Fruit fly (Drosophila melanogaster) whole organism, embryonic: ENCODE results near the gene Jhbp7.

Source experiments
- C15 ChIP-seq: fragments of 200-800 bp; sonication (Bioruptor generic); IDR thresholded peaks from 3 replicates; pipeline ENCODE4 v1.3.6; 2022; ENCODE audit warnings: missing biosample characterization, missing genetic modification characterization
- CG1024 ChIP-seq: fragments of 200-800 bp; sonication (Bioruptor generic); IDR thresholded peaks from 2 replicates; pipeline ENCODE4 v1.3.6; 2022; ENCODE audit warnings: missing biosample characterization, missing genetic modification characterization
- CG10654 ChIP-seq: fragments of 200-800 bp; sonication (Bioruptor generic); optimal IDR thresholded peaks from 2 replicates; lab custom pipeline; 2016; ENCODE audit warnings: missing biosample characterization, missing genetic modification characterization
- CG11398 ChIP-seq: fragments of 200-800 bp; sonication (Bioruptor generic); optimal IDR thresholded peaks from 2 replicates; lab custom pipeline; 2016; ENCODE audit warnings: missing biosample characterization, missing genetic modification characterization
- CG12155 ChIP-seq: fragments of 200-800 bp; sonication (Bioruptor generic); optimal IDR thresholded peaks from 3 replicates; lab custom pipeline; 2016; ENCODE audit warnings: missing biosample characterization, missing genetic modification characterization
- CG1233 ChIP-seq: fragments of 200-800 bp; sonication (Bioruptor generic); optimal IDR thresholded peaks from 4 replicates; lab custom pipeline; 2018; ENCODE audit warnings: missing biosample characterization, mild to moderate bottlenecking, missing genetic modification characterization
- CG12391 ChIP-seq: fragments of 200-800 bp; sonication (Bioruptor generic); optimal IDR thresholded peaks from 3 replicates; lab custom pipeline; 2018; ENCODE audit warnings: missing biosample characterization, mild to moderate bottlenecking, missing genetic modification characterization, moderate library complexity
- CG16779 ChIP-seq: fragments of 200-800 bp; sonication (Bioruptor generic); IDR thresholded peaks from 2 replicates; pipeline ENCODE4 v1.3.6; 2022; ENCODE audit warnings: missing biosample characterization, missing genetic modification characterization
- CG18619 ChIP-seq: fragments of 200-800 bp; sonication (Bioruptor generic); optimal IDR thresholded peaks from 3 replicates; lab custom pipeline; 2017; ENCODE audit warnings: missing biosample characterization, mild to moderate bottlenecking, missing genetic modification characterization
- CG2712 ChIP-seq: fragments of 200-800 bp; optimal IDR thresholded peaks from 3 replicates; lab custom pipeline; 2019; ENCODE audit warnings: missing biosample characterization, mild to moderate bottlenecking, missing genetic modification characterization, moderate library complexity
- CG4820 ChIP-seq: fragments of 200-800 bp; sonication (Bioruptor generic); optimal IDR thresholded peaks from 3 replicates; lab custom pipeline; 2016; ENCODE audit warnings: missing biosample characterization, missing genetic modification characterization
- CG6689 ChIP-seq: fragments of 200-800 bp; sonication (Bioruptor generic); IDR thresholded peaks from 2 replicates; pipeline ENCODE4 v1.3.6; 2022; ENCODE audit warnings: missing biosample characterization, missing genetic modification characterization
- CG7357 ChIP-seq: fragments of 200-800 bp; sonication (Bioruptor generic); IDR thresholded peaks from 3 replicates; pipeline ENCODE4 v1.3.6; 2022; ENCODE audit warnings: missing biosample characterization, missing genetic modification characterization
- CG7372 ChIP-seq: fragments of 200-800 bp; sonication (Bioruptor generic); IDR thresholded peaks from 2 replicates; pipeline ENCODE4 v1.3.6; 2022; ENCODE audit warnings: missing biosample characterization, missing genetic modification characterization
- CG7987 ChIP-seq: fragments of 200-800 bp; sonication (Bioruptor generic); optimal IDR thresholded peaks from 2 replicates; lab custom pipeline; 2018; ENCODE audit warnings: missing biosample characterization, mild to moderate bottlenecking, missing genetic modification characterization, moderate library complexity
- CG8290 ChIP-seq, 3 experiments: fragments of 200-800 bp; sonication (Bioruptor generic); optimal IDR thresholded peaks; 2 replicates each; lab custom pipeline; 2016 to 2019; ENCODE audit warnings: missing biosample characterization in 3 of 3, missing genetic modification characterization in 3 of 3, mild to moderate bottlenecking in 2 of 3, moderate library complexity in 1 of 3
- CG8478 ChIP-seq: fragments of >200 bp; optimal IDR thresholded peaks from 2 replicates; lab custom pipeline; 2018
- Camta ChIP-seq: fragments of 200-800 bp; sonication (Bioruptor generic); optimal IDR thresholded peaks from 2 replicates; lab custom pipeline; 2016; ENCODE audit warnings: missing biosample characterization, missing genetic modification characterization
- CrebB ChIP-seq: fragments of 200-800 bp; sonication (Bioruptor generic); optimal IDR thresholded peaks from 3 replicates; lab custom pipeline; 2018; ENCODE audit warnings: missing biosample characterization, mild to moderate bottlenecking, missing genetic modification characterization
- Dek ChIP-seq: fragments of 200-800 bp; sonication (Bioruptor generic); optimal IDR thresholded peaks from 3 replicates; lab custom pipeline; 2019; ENCODE audit warnings: missing biosample characterization, mild to moderate bottlenecking, missing genetic modification characterization, moderate library complexity
- Hand ChIP-seq: fragments of 200-800 bp; sonication (Bioruptor generic); optimal IDR thresholded peaks from 2 replicates; lab custom pipeline; 2017; ENCODE audit warnings: mild to moderate bottlenecking, missing biosample characterization, missing genetic modification reagents, missing genetic modification characterization
- HmgD ChIP-seq: fragments of 200-800 bp; sonication (Bioruptor generic); optimal IDR thresholded peaks from 3 replicates; lab custom pipeline; 2016; ENCODE audit warnings: missing biosample characterization, missing genetic modification characterization
- Hmx ChIP-seq: fragments of 200-800 bp; sonication (Bioruptor generic); optimal IDR thresholded peaks from 2 replicates; lab custom pipeline; 2016; ENCODE audit warnings: missing biosample characterization, missing genetic modification characterization
- NC2α ChIP-seq: fragments of 200-800 bp; sonication (Bioruptor generic); optimal IDR thresholded peaks from 2 replicates; lab custom pipeline; 2016; ENCODE audit warnings: missing biosample characterization, missing genetic modification characterization
- NK7.1 ChIP-seq: fragments of 200-800 bp; sonication (Bioruptor generic); optimal IDR thresholded peaks from 3 replicates; lab custom pipeline; 2016; ENCODE audit warnings: missing biosample characterization, missing genetic modification characterization
- Sox100B ChIP-seq: fragments of 200-800 bp; sonication (Bioruptor generic); optimal IDR thresholded peaks from 3 replicates; lab custom pipeline; 2018; ENCODE audit warnings: missing biosample characterization, mild to moderate bottlenecking, missing genetic modification characterization
- al ChIP-seq: fragments of 200-800 bp; sonication (Bioruptor generic); IDR thresholded peaks from 2 replicates; pipeline ENCODE4 v1.3.6; 2022; ENCODE audit warnings: missing biosample characterization, missing genetic modification characterization
- ap ChIP-seq: fragments of 200-800 bp; sonication (Bioruptor generic); IDR thresholded peaks from 2 replicates; pipeline ENCODE4 v1.3.6; 2022; ENCODE audit warnings: missing biosample characterization, missing genetic modification characterization
- caup ChIP-seq: fragments of 200-800 bp; sonication (Bioruptor generic); optimal IDR thresholded peaks from 3 replicates; lab custom pipeline; 2017; ENCODE audit warnings: missing biosample characterization, mild to moderate bottlenecking, missing genetic modification characterization, moderate library complexity; ENCODE audit not compliant: severe bottlenecking
- cg ChIP-seq: fragments of 200-800 bp; sonication (Bioruptor generic); optimal IDR thresholded peaks from 3 replicates; lab custom pipeline; 2019; ENCODE audit warnings: missing biosample characterization, mild to moderate bottlenecking, missing genetic modification characterization, moderate library complexity
- chm ChIP-seq: fragments of 200-800 bp; sonication (Bioruptor generic); IDR thresholded peaks from 2 replicates; pipeline ENCODE4 v1.3.6; 2022; ENCODE audit warnings: missing biosample characterization, missing genetic modification characterization
- ci ChIP-seq: fragments of 200-800 bp; sonication (Bioruptor generic); IDR thresholded peaks from 3 replicates; pipeline ENCODE4 v1.3.6; 2022; ENCODE audit warnings: missing biosample characterization, missing genetic modification characterization
- cwo ChIP-seq: fragments of 200-800 bp; sonication (Bioruptor generic); optimal IDR thresholded peaks from 3 replicates; lab custom pipeline; 2017; ENCODE audit warnings: missing biosample characterization, missing genetic modification characterization, mild to moderate bottlenecking, moderate library complexity, missing genetic modification reagents
- dmrt11E ChIP-seq: fragments of 200-800 bp; sonication (Bioruptor generic); optimal IDR thresholded peaks from 3 replicates; lab custom pipeline; 2018; ENCODE audit warnings: missing biosample characterization, mild to moderate bottlenecking, missing genetic modification characterization, moderate library complexity
- dysf ChIP-seq: fragments of 200-800 bp; sonication (Bioruptor generic); IDR thresholded peaks from 3 replicates; pipeline ENCODE4 v1.3.6; 2022; ENCODE audit warnings: missing biosample characterization, missing genetic modification characterization
- esg ChIP-seq: fragments of 200-800 bp; sonication (Bioruptor generic); conservative IDR thresholded peaks from 2 replicates; pipeline ENCODE4 v1.3.6; 2022; ENCODE audit warnings: missing biosample characterization, missing genetic modification characterization
- grau ChIP-seq: fragments of 200-800 bp; optimal IDR thresholded peaks from 3 replicates; lab custom pipeline; 2019; ENCODE audit warnings: missing biosample characterization, mild to moderate bottlenecking, missing genetic modification characterization, moderate library complexity
- her ChIP-seq: fragments of 200-800 bp; sonication (Bioruptor generic); optimal IDR thresholded peaks from 2 replicates; lab custom pipeline; 2016; ENCODE audit warnings: missing biosample characterization, missing genetic modification characterization
- insv ChIP-seq, 2 experiments: fragments of 200-800 bp; sonication (Bioruptor generic); optimal IDR thresholded peaks; 3 replicates each; lab custom pipeline; 2016 to 2018; ENCODE audit warnings: missing biosample characterization in 2 of 2, missing genetic modification characterization in 2 of 2
- klu ChIP-seq: fragments of 200-800 bp; sonication (Bioruptor generic); IDR thresholded peaks from 2 replicates; pipeline ENCODE4 v1.3.6; 2022; ENCODE audit warnings: missing biosample characterization, missing genetic modification characterization
- kni ChIP-seq: fragments of 200-800 bp; sonication (Bioruptor generic); optimal IDR thresholded peaks from 3 replicates; lab custom pipeline; 2017; ENCODE audit warnings: mild to moderate bottlenecking, missing biosample characterization, missing genetic modification reagents, missing genetic modification characterization
- mld ChIP-seq: fragments of 200-800 bp; sonication (Bioruptor generic); IDR thresholded peaks from 3 replicates; pipeline ENCODE4 v1.3.6; 2022; ENCODE audit warnings: missing biosample characterization, missing genetic modification characterization; ENCODE audit not compliant: partially characterized antibody
- odd ChIP-seq: fragments of 200-800 bp; sonication (Bioruptor generic); optimal IDR thresholded peaks from 2 replicates; lab custom pipeline; 2017; ENCODE audit warnings: missing biosample characterization, mild to moderate bottlenecking, missing genetic modification characterization
- pita ChIP-seq: fragments of 200-800 bp; sonication (Bioruptor generic); optimal IDR thresholded peaks from 2 replicates; lab custom pipeline; 2017; ENCODE audit warnings: missing biosample characterization, mild to moderate bottlenecking, missing genetic modification characterization
- prd ChIP-seq, 3 experiments: fragments of >200 bp in 2 of 3; fragments of 200-800 bp in 1 of 3; sonication (Bioruptor generic) in 1 of 3; optimal IDR thresholded peaks in 2 of 3; IDR thresholded peaks in 1 of 3; 2 replicates in 2 of 3; 3 replicates in 1 of 3; pipeline versions ENCODE4 v1.3.6 to Lab custom; 2017 to 2022; ENCODE audit warnings: missing biosample characterization in 1 of 3, missing genetic modification characterization in 1 of 3
- rib ChIP-seq: fragments of 200-800 bp; sonication (Bioruptor generic); IDR thresholded peaks from 2 replicates; pipeline ENCODE4 v1.3.6; 2022; ENCODE audit warnings: missing biosample characterization, missing genetic modification characterization
- sc ChIP-seq, 3 experiments: fragments of >200 bp in 2 of 3; fragments of 200-800 bp in 1 of 3; sonication (Bioruptor generic) in 1 of 3; optimal IDR thresholded peaks; 2 replicates in 2 of 3; 3 replicates in 1 of 3; lab custom pipeline; 2017; ENCODE audit warnings: mild to moderate bottlenecking in 1 of 3, missing biosample characterization in 1 of 3, missing genetic modification characterization in 1 of 3, missing genetic modification reagents in 1 of 3
- sim ChIP-seq: fragments of 200-800 bp; sonication (Bioruptor generic); IDR thresholded peaks from 2 replicates; pipeline ENCODE4 v1.3.6; 2022; ENCODE audit warnings: missing biosample characterization, missing genetic modification characterization
- trem ChIP-seq: fragments of 200-800 bp; optimal IDR thresholded peaks from 3 replicates; lab custom pipeline; 2019; ENCODE audit warnings: missing biosample characterization, mild to moderate bottlenecking, missing genetic modification characterization, moderate library complexity

Jhbp7 gene

dm6 chr3R:25247379-25247869, 10.0 kb downstream of the Jhbp7 start, which contains the start of the genes RpS27 and Nup37 (continued):
- TF ChIP-seq CG16779 (GFP tag; lab: Robert Waterston, UW) = peak; percentile 97
- TF ChIP-seq dysf (GFP tag; lab: Robert Waterston, UW) = peak; percentile 96
- peak; percentile 86 for TF ChIP-seq Hmx (GFP tag; lab: Kevin White, UChicago)
- peak; percentile 94 for TF ChIP-seq trem (tag; lab: Kevin White, UChicago)
- TF ChIP-seq CG6689 (GFP tag; lab: Robert Waterston, UW) = peak; percentile 91
- TF ChIP-seq pita (GFP tag; lab: Kevin White, UChicago) = no peak
- peak; percentile 94 for TF ChIP-seq Hand (GFP tag; lab: Kevin White, UChicago)
- peak; percentile 73 for TF ChIP-seq CG7357
- peak; percentile 97 for TF ChIP-seq Sox100B (GFP tag; lab: Kevin White, UChicago)
- TF ChIP-seq C15 = peak; percentile 93
- peak; percentile 95 for TF ChIP-seq Dek (tag; lab: Kevin White, UChicago)
- TF ChIP-seq chm (GFP tag; lab: Robert Waterston, UW) = peak; percentile 99
- TF ChIP-seq grau = peak; percentile 92
- TF ChIP-seq CG7987 = peak; percentile 100
- TF ChIP-seq insv (GFP tag; optimal IDR thresholded peaks at IDR 0.05; lab: Kevin White, UChicago) = peak in 1 of 2 experiments; percentile 87
- TF ChIP-seq al (GFP tag; lab: Robert Waterston, UW) = peak; percentile 95
- TF ChIP-seq NC2α (GFP tag; lab: Kevin White, UChicago) = peak; percentile 98
- peak; percentile 99 for TF ChIP-seq ci (GFP tag; lab: Robert Waterston, UW)
- no peak for TF ChIP-seq cg (GFP tag; lab: Kevin White, UChicago)
- TF ChIP-seq prd (optimal IDR thresholded peaks at IDR 0.05; lab: Kevin White, UChicago) = no peak
- TF ChIP-seq prd (GFP tag; IDR thresholded peaks at IDR 0.05; lab: Robert Waterston, UW) = peak; percentile 91
- peak; percentile 100 for TF ChIP-seq caup (GFP tag; lab: Kevin White, UChicago)
- TF ChIP-seq mld (GFP tag; lab: Robert Waterston, UW) = no peak
- peak; percentile 84 for TF ChIP-seq esg
- no peak for TF ChIP-seq sc (optimal IDR thresholded peaks at IDR 0.05; lab: Kevin White, UChicago)
- peak; percentile 97 for TF ChIP-seq sc (GFP tag; optimal IDR thresholded peaks at IDR 0.05; lab: Kevin White, UChicago)
- peak; percentile 99 for TF ChIP-seq CG18619 (GFP tag; lab: Kevin White, UChicago)
- TF ChIP-seq HmgD = peak; percentile 99
- peak; percentile 99 for TF ChIP-seq odd (GFP tag; lab: Kevin White, UChicago)
- peak; percentile 98 for TF ChIP-seq CG8290 (GFP tag; optimal IDR thresholded peaks at IDR 0.05; lab: Kevin White, UChicago)
- peak; percentile 97 to 100 for TF ChIP-seq CG8290 (tag; optimal IDR thresholded peaks at IDR 0.05; lab: Kevin White, UChicago)
- no peak for TF ChIP-seq CG8478 (lab: Kevin White, UChicago)
- peak; percentile 93 for TF ChIP-seq CG12155 (GFP tag; lab: Kevin White, UChicago)
- peak; percentile 89 for TF ChIP-seq sim (GFP tag; lab: Robert Waterston, UW)
- TF ChIP-seq Camta (GFP tag; lab: Kevin White, UChicago) = peak; percentile 98
- peak; percentile 100 for TF ChIP-seq kni (GFP tag; lab: Kevin White, UChicago)
- peak; percentile 97 for TF ChIP-seq CG12391 (tag; lab: Kevin White, UChicago)
- peak; percentile 94 for TF ChIP-seq CG7372 (GFP tag; lab: Robert Waterston, UW)
- TF ChIP-seq CG10654 (GFP tag; lab: Kevin White, UChicago) = peak; percentile 99
- TF ChIP-seq dmrt11E (tag; lab: Kevin White, UChicago) = peak; percentile 94
- peak; percentile 99 for TF ChIP-seq CrebB
- peak; percentile 94 for TF ChIP-seq CG2712 (tag; lab: Kevin White, UChicago)
- TF ChIP-seq rib (GFP tag; lab: Robert Waterston, UW) = peak; percentile 91
- peak; percentile 97 for TF ChIP-seq CG4820 (GFP tag; lab: Kevin White, UChicago)
- peak; percentile 97 for TF ChIP-seq her (GFP tag; lab: Kevin White, UChicago)
- peak; percentile 99 for TF ChIP-seq NK7.1 (GFP tag; lab: Kevin White, UChicago)
- peak; percentile 94 for TF ChIP-seq CG1024 (GFP tag; lab: Robert Waterston, UW)
- TF ChIP-seq CG1233 (GFP tag; lab: Kevin White, UChicago) = peak; percentile 99
- TF ChIP-seq cwo (GFP tag; lab: Kevin White, UChicago) = peak; percentile 91
- peak; percentile 92 for TF ChIP-seq klu (GFP tag; lab: Robert Waterston, UW)
- TF ChIP-seq ap (GFP tag; lab: Robert Waterston, UW) = peak; percentile 95
- TF ChIP-seq CG11398 (GFP tag; lab: Kevin White, UChicago) = peak; percentile 99
